Fruit fly (Drosophila melanogaster) whole organism, embryonic: Measurements from ENCODE around the gene cu.

Experiments used
- Antp ChIP-seq: fragments of 200-800 bp; sonication (Bioruptor generic); optimal IDR thresholded peaks from 3 replicates; lab custom pipeline; 2016; ENCODE audit warnings: missing biosample characterization, missing genetic modification characterization
- Asciz ChIP-seq: fragments of 200-800 bp; sonication (Bioruptor generic); optimal IDR thresholded peaks from 2 replicates; lab custom pipeline; 2017; ENCODE audit warnings: missing biosample characterization, mild to moderate bottlenecking, missing genetic modification characterization, missing genetic modification reagents
- CG10147 ChIP-seq: fragments of 200-800 bp; sonication (Bioruptor generic); optimal IDR thresholded peaks from 2 replicates; lab custom pipeline; 2019; ENCODE audit warnings: missing biosample characterization, mild to moderate bottlenecking, missing genetic modification characterization, moderate library complexity
- CG1024 ChIP-seq: fragments of 200-800 bp; sonication (Bioruptor generic); IDR thresholded peaks from 2 replicates; pipeline ENCODE4 v1.3.6; 2022; ENCODE audit warnings: missing biosample characterization, missing genetic modification characterization
- CG10366 ChIP-seq: fragments of 200-800 bp; sonication (Bioruptor generic); IDR thresholded peaks from 2 replicates; pipeline ENCODE4 v1.3.6; 2022; ENCODE audit warnings: missing biosample characterization, missing genetic modification characterization
- CG11504 ChIP-seq: fragments of 200-800 bp; sonication (Bioruptor generic); optimal IDR thresholded peaks from 3 replicates; lab custom pipeline; 2019; ENCODE audit warnings: missing biosample characterization, mild to moderate bottlenecking, missing genetic modification characterization, moderate library complexity
- CG12104 ChIP-seq: fragments of 200-800 bp; sonication (Bioruptor generic); optimal IDR thresholded peaks from 3 replicates; lab custom pipeline; 2016; ENCODE audit warnings: missing biosample characterization, missing genetic modification characterization
- CG12219 ChIP-seq: fragments of 200-800 bp; sonication (Bioruptor generic); optimal IDR thresholded peaks from 3 replicates; lab custom pipeline; 2018; ENCODE audit warnings: missing biosample characterization, mild to moderate bottlenecking, missing genetic modification characterization
- CG12744 ChIP-seq: fragments of 200-800 bp; sonication (Bioruptor generic); optimal IDR thresholded peaks from 2 replicates; lab custom pipeline; 2016; ENCODE audit warnings: missing biosample characterization, missing genetic modification characterization
- CG14667 ChIP-seq: fragments of 200-800 bp; sonication (Bioruptor generic); IDR thresholded peaks from 2 replicates; pipeline ENCODE4 v1.3.6; 2022; ENCODE audit warnings: missing biosample characterization, missing genetic modification characterization
- CG17359 ChIP-seq: fragments of 200-800 bp; sonication (Bioruptor generic); optimal IDR thresholded peaks from 3 replicates; lab custom pipeline; 2018; ENCODE audit warnings: missing biosample characterization, mild to moderate bottlenecking, missing genetic modification characterization, moderate library complexity
- CG17612 ChIP-seq: fragments of 200-800 bp; sonication (Bioruptor generic); IDR thresholded peaks from 2 replicates; pipeline ENCODE4 v1.3.6; 2022; ENCODE audit warnings: missing biosample characterization, missing genetic modification characterization
- CG17829 ChIP-seq: fragments of 200-800 bp; optimal IDR thresholded peaks from 2 replicates; lab custom pipeline; 2019; ENCODE audit warnings: missing biosample characterization, mild to moderate bottlenecking, missing genetic modification characterization, moderate library complexity
- CG2875 ChIP-seq: fragments of 200-800 bp; sonication (Bioruptor generic); optimal IDR thresholded peaks from 2 replicates; lab custom pipeline; 2017; ENCODE audit warnings: missing biosample characterization, mild to moderate bottlenecking, missing genetic modification characterization, missing genetic modification reagents
- CG30020 ChIP-seq: fragments of 200-800 bp; optimal IDR thresholded peaks from 2 replicates; lab custom pipeline; 2019; ENCODE audit warnings: missing biosample characterization, mild to moderate bottlenecking, missing genetic modification characterization, moderate library complexity
- CG3995 ChIP-seq: fragments of 200-800 bp; sonication (Bioruptor generic); optimal IDR thresholded peaks from 3 replicates; lab custom pipeline; 2016; ENCODE audit warnings: missing biosample characterization, missing genetic modification characterization
- CG4360 ChIP-seq: fragments of 200-800 bp; sonication (Bioruptor generic); IDR thresholded peaks from 2 replicates; pipeline ENCODE4 v1.3.6; 2022; ENCODE audit warnings: missing biosample characterization, missing genetic modification characterization
- CG5180 ChIP-seq: fragments of 200-800 bp; sonication (Bioruptor generic); optimal IDR thresholded peaks from 3 replicates; lab custom pipeline; 2017; ENCODE audit warnings: missing biosample characterization, missing genetic modification characterization, mild to moderate bottlenecking, moderate library complexity, missing genetic modification reagents
- CG5245 ChIP-seq: fragments of 200-800 bp; sonication (Bioruptor generic); optimal IDR thresholded peaks from 3 replicates; lab custom pipeline; 2016; ENCODE audit warnings: missing biosample characterization, missing genetic modification characterization
- CG6689 ChIP-seq: fragments of 200-800 bp; sonication (Bioruptor generic); IDR thresholded peaks from 2 replicates; pipeline ENCODE4 v1.3.6; 2022; ENCODE audit warnings: missing biosample characterization, missing genetic modification characterization
- CG6765 ChIP-seq: fragments of 200-800 bp; sonication (Bioruptor generic); optimal IDR thresholded peaks from 3 replicates; lab custom pipeline; 2017; ENCODE audit warnings: missing biosample characterization, mild to moderate bottlenecking, missing genetic modification characterization
- CG8359 ChIP-seq: fragments of 200-800 bp; sonication (Bioruptor generic); optimal IDR thresholded peaks from 2 replicates; lab custom pipeline; 2017; ENCODE audit warnings: missing biosample characterization, mild to moderate bottlenecking, missing genetic modification characterization, borderline replicate concordance
- CG8944 ChIP-seq: fragments of 200-800 bp; sonication (Bioruptor generic); optimal IDR thresholded peaks from 3 replicates; lab custom pipeline; 2016; ENCODE audit warnings: missing biosample characterization, missing genetic modification characterization
- CG9817 ChIP-seq: fragments of 200-800 bp; sonication (Bioruptor generic); optimal IDR thresholded peaks from 2 replicates; lab custom pipeline; 2018; ENCODE audit warnings: missing biosample characterization, mild to moderate bottlenecking, missing genetic modification characterization, moderate library complexity
- Dad ChIP-seq: fragments of 200-800 bp; sonication (Bioruptor generic); optimal IDR thresholded peaks from 3 replicates; lab custom pipeline; 2016; ENCODE audit warnings: missing biosample characterization, missing genetic modification characterization
- Deaf1 ChIP-seq: fragments of 200-800 bp; optimal IDR thresholded peaks from 3 replicates; lab custom pipeline; 2019; ENCODE audit warnings: missing biosample characterization, mild to moderate bottlenecking, missing genetic modification characterization, moderate library complexity
- MESR4 ChIP-seq: fragments of 200-800 bp; sonication (Bioruptor generic); optimal IDR thresholded peaks from 2 replicates; lab custom pipeline; 2018; ENCODE audit warnings: missing biosample characterization, mild to moderate bottlenecking, missing genetic modification characterization, moderate library complexity
- Med ChIP-seq: fragments of 200-800 bp; sonication (Bioruptor generic); peaks from one replicate; lab custom pipeline; 2016; ENCODE audit warnings: missing biosample characterization, missing genetic modification characterization, mild to moderate bottlenecking, inconsistent platforms, moderate library complexity
- NFAT ChIP-seq: fragments of 200-800 bp; sonication (Bioruptor generic); IDR thresholded peaks from 2 replicates; pipeline ENCODE4 v1.3.6; 2022; ENCODE audit warnings: missing biosample characterization, missing genetic modification characterization
- Ptx1 ChIP-seq: fragments of 200-800 bp; sonication (Bioruptor generic); IDR thresholded peaks from 2 replicates; pipeline ENCODE4 v1.3.6; 2022; ENCODE audit warnings: missing biosample characterization, missing genetic modification characterization
- Rx ChIP-seq: fragments of 200-800 bp; sonication (Bioruptor generic); IDR thresholded peaks from 2 replicates; pipeline ENCODE4 v1.3.6; 2022; ENCODE audit warnings: missing biosample characterization, missing genetic modification characterization
- Usf ChIP-seq: fragments of 200-800 bp; sonication (Bioruptor generic); optimal IDR thresholded peaks from 2 replicates; lab custom pipeline; 2017; ENCODE audit warnings: missing genotype, missing biosample characterization, missing genetic modification characterization
- Vsx1 ChIP-seq: fragments of 200-800 bp; sonication (Bioruptor generic); optimal IDR thresholded peaks from 2 replicates; lab custom pipeline; 2017; ENCODE audit warnings: missing biosample characterization, mild to moderate bottlenecking, missing genetic modification characterization, missing genetic modification reagents
- Xbp1 ChIP-seq: fragments of 200-800 bp; sonication (Bioruptor generic); optimal IDR thresholded peaks from 3 replicates; lab custom pipeline; 2016; ENCODE audit warnings: missing biosample characterization, mild to moderate bottlenecking, missing genetic modification characterization
- ab ChIP-seq: fragments of 200-800 bp; sonication (Bioruptor generic); optimal IDR thresholded peaks from 2 replicates; lab custom pipeline; 2016; ENCODE audit warnings: missing biosample characterization, missing genetic modification characterization
- ac ChIP-seq: fragments of 200-800 bp; sonication (Bioruptor generic); optimal IDR thresholded peaks from 3 replicates; lab custom pipeline; 2017; ENCODE audit warnings: missing biosample characterization, mild to moderate bottlenecking, missing genetic modification characterization
- al ChIP-seq: fragments of 200-800 bp; sonication (Bioruptor generic); IDR thresholded peaks from 2 replicates; pipeline ENCODE4 v1.3.6; 2022; ENCODE audit warnings: missing biosample characterization, missing genetic modification characterization
- bbx ChIP-seq: fragments of 200-800 bp; sonication (Bioruptor generic); IDR thresholded peaks from 2 replicates; pipeline ENCODE4 v1.3.6; 2022; ENCODE audit warnings: missing biosample characterization, missing genetic modification characterization; ENCODE audit not compliant: partially characterized antibody
- br ChIP-seq: fragments of >200 bp; optimal IDR thresholded peaks from 2 replicates; lab custom pipeline; 2017
- cas ChIP-seq: fragments of 200-800 bp; sonication (Bioruptor generic); IDR thresholded peaks from 2 replicates; pipeline ENCODE4 v1.3.6; 2022; ENCODE audit warnings: missing biosample characterization, missing genetic modification characterization
- cg ChIP-seq: fragments of 200-800 bp; sonication (Bioruptor generic); optimal IDR thresholded peaks from 3 replicates; lab custom pipeline; 2019; ENCODE audit warnings: missing biosample characterization, mild to moderate bottlenecking, missing genetic modification characterization, moderate library complexity
- fd3F ChIP-seq: fragments of 200-800 bp; sonication (Bioruptor generic); optimal IDR thresholded peaks from 2 replicates; lab custom pipeline; 2018; ENCODE audit warnings: missing biosample characterization, mild to moderate bottlenecking, missing genetic modification characterization, moderate library complexity
- jigr1 ChIP-seq: fragments of 200-800 bp; sonication (Bioruptor generic); IDR thresholded peaks from 3 replicates; pipeline ENCODE4 v1.3.6; 2022; ENCODE audit warnings: missing biosample characterization, missing genetic modification characterization
- nerfin-1 ChIP-seq: fragments of 200-800 bp; sonication (Bioruptor generic); optimal IDR thresholded peaks from 3 replicates; lab custom pipeline; 2019; ENCODE audit warnings: missing biosample characterization, mild to moderate bottlenecking, missing genetic modification characterization, moderate library complexity
- otp ChIP-seq: fragments of 200-800 bp; sonication (Bioruptor generic); IDR thresholded peaks from 3 replicates; pipeline ENCODE4, ENCODE4 v1.3.6; 2022; ENCODE audit warnings: missing biosample characterization, missing genetic modification characterization
- pum ChIP-seq: fragments of 200-800 bp; sonication (Bioruptor generic); optimal IDR thresholded peaks from 2 replicates; lab custom pipeline; 2016; ENCODE audit warnings: missing biosample characterization, missing genetic modification characterization
- pzg ChIP-seq: fragments of 200-800 bp; sonication (Bioruptor generic); optimal IDR thresholded peaks from 3 replicates; lab custom pipeline; 2018; ENCODE audit warnings: missing biosample characterization, mild to moderate bottlenecking, missing genetic modification characterization, moderate library complexity
- ranshi ChIP-seq: fragments of 200-800 bp; sonication (Bioruptor generic); IDR thresholded peaks from 2 replicates; pipeline ENCODE4 v1.3.6; 2022; ENCODE audit warnings: missing biosample characterization, missing genetic modification characterization
- so ChIP-seq: fragments of 200-800 bp; sonication (Bioruptor generic); IDR thresholded peaks from 3 replicates; pipeline ENCODE4 v1.3.6; 2022; ENCODE audit warnings: missing biosample characterization, missing genetic modification characterization
- sug ChIP-seq: fragments of 200-800 bp; optimal IDR thresholded peaks from 2 replicates; lab custom pipeline; 2019; ENCODE audit warnings: missing biosample characterization, mild to moderate bottlenecking, missing genetic modification characterization, moderate library complexity
- tap ChIP-seq: fragments of 200-800 bp; optimal IDR thresholded peaks from 3 replicates; lab custom pipeline; 2019; ENCODE audit warnings: missing biosample characterization, mild to moderate bottlenecking, missing genetic modification characterization, moderate library complexity

cu gene

dm6 chr3R:11214449-11214950 lies 17.1 kb downstream of the cu start, which contains the start of gene ZnT86D (continued):
- TF ChIP-seq CG17612 (GFP tag; lab: Robert Waterston, UW) (no peak), CG12219 (GFP tag; lab: Kevin White, UChicago) (no peak), CG12104 (GFP tag; lab: Kevin White, UChicago) (peak; percentile 20), Rx (no peak), CG8944 (GFP tag; lab: Kevin White, UChicago) (peak; percentile 4), CG3995 (GFP tag; lab: Kevin White, UChicago) (peak; percentile 75), cg (GFP tag; lab: Kevin White, UChicago) (no peak), NFAT (GFP tag; lab: Robert Waterston, UW) (no peak), Asciz (GFP tag; lab: Kevin White, UChicago) (peak; percentile 5), CG8359 (no peak), al (peak; percentile 58; the same call in 1 of the 2 replicates), CG6765 (GFP tag; lab: Kevin White, UChicago) (no peak), pzg (GFP tag; lab: Kevin White, UChicago) (peak; percentile 64), CG17359 (tag; lab: Kevin White, UChicago) (peak; percentile 51), nerfin-1 (tag; lab: Kevin White, UChicago) (peak; percentile 49), ab (GFP tag; lab: Kevin White, UChicago) (no peak), tap (tag; lab: Kevin White, UChicago) (peak; percentile 43), CG6689 (GFP tag; lab: Robert Waterston, UW) (peak; percentile 75), CG17829 (tag; lab: Kevin White, UChicago) (peak; percentile 62), ranshi (GFP tag; lab: Robert Waterston, UW) (no peak), CG4360 (GFP tag; lab: Robert Waterston, UW) (no peak), MESR4 (peak; percentile 55), Usf (GFP tag; lab: Kevin White, UChicago) (no peak), Deaf1 (peak; percentile 34), CG10366 (GFP tag; lab: Robert Waterston, UW) (peak; percentile 30; the same call in 1 of the 2 replicates), Med (peak; percentile 95), Xbp1 (GFP tag; lab: Kevin White, UChicago) (peak; percentile 54), jigr1 (no peak), CG2875 (GFP tag; lab: Kevin White, UChicago) (no peak), CG9817 (tag; lab: Kevin White, UChicago) (peak; percentile 64), ac (GFP tag; lab: Kevin White, UChicago) (no peak), cas (GFP tag; lab: Robert Waterston, UW) (no peak), CG5180 (GFP tag; lab: Kevin White, UChicago) (peak; percentile 36), CG30020 (tag; lab: Kevin White, UChicago) (peak; percentile 47), Ptx1 (GFP tag; lab: Robert Waterston, UW) (peak; percentile 68), CG1024 (GFP tag; lab: Robert Waterston, UW) (no peak), CG11504 (peak; percentile 72), Dad (GFP tag; lab: Kevin White, UChicago) (peak; percentile 19), so (GFP tag; lab: Robert Waterston, UW) (no peak), CG14667 (GFP tag; lab: Robert Waterston, UW) (no peak), fd3F (GFP tag; lab: Kevin White, UChicago) (peak; percentile 35), bbx (GFP tag; lab: Robert Waterston, UW) (no peak; the same call in 1 of the 2 replicates), CG10147 (GFP tag; lab: Kevin White, UChicago) (peak; percentile 79), pum (GFP tag; lab: Kevin White, UChicago) (peak; percentile 41), Vsx1 (peak; percentile 29), CG12744 (GFP tag; lab: Kevin White, UChicago) (peak; percentile 1), otp (GFP tag; lab: Robert Waterston, UW) (no peak), CG5245 (GFP tag; lab: Kevin White, UChicago) (peak; percentile 18), sug (tag; lab: Kevin White, UChicago) (peak; percentile 80), br (lab: Kevin White, UChicago) (no peak), Antp (GFP tag; lab: Kevin White, UChicago) (peak; percentile 49)
